Worm (Caenorhabditis elegans): ENCODE results near the gene ceh-24.
A peak's percentile ranks its signal among the peaks of the same experiment; 100 is the strongest.

The ceh-24 gene

ce11 chrV:13771209-13771608 lies 41.8 kb upstream of the ceh-24 start, which contains the start of gene F20G2.5:
F20G2.5 (plus strand) TSS chrV:13771509.
- TF ChIP-seq dmd-4 (tag; optimal IDR thresholded peaks at IDR 0.05) (no peak), F13H6.1 (tag; optimal IDR thresholded peaks at IDR 0.05) (no peak), fos-1 (tag; optimal IDR thresholded peaks at IDR 0.05) (peak; percentile 74)

DNA sequence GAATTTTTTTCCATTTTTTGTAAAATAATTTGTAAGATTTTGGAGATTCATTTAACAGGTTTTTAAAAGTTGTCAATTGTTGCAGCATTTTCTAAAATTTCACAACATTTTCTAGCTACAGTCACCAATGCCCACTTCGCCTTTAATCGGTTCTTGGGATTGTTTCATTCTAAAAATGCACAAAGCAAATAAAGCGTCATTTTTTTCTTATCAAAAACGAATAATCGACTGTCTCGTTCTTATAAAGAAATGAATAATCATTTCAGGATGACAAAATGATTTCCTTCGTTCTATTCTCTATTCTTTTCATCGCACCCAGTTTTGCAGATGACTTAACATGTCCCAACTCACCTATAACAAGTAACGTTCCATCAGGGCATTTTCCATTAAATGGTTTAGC lies 37.5 kb upstream of the ceh-24 start, which contains the start of gene F53C11.1:
F53C11.1 (plus strand) TSS at position 268 of the 400 bp plus-strand sequence.
- TF ChIP-seq ztf-4 (tag; optimal IDR thresholded peaks at IDR 0.05) = no peak
- peak; percentile 83 for TF ChIP-seq fos-1 (tag; optimal IDR thresholded peaks at IDR 0.05)

DNA sequence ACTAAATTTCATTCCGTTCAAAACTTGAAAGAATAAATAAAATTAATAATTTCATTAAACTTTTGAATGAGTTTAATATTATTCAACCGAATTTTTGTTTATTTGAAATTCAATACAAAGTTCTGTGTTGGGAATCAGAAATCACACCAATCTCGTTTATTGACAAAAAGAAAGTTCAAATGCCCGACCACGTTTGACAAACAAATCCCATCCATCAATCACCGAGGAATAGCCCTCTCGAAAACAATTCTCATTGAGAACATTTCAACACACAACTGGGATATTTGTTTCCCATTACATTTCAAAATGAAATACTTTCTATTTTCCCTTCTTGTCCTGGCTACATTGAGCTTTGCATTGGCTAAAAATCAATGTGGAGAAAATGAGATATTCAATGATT lies 35.2 kb upstream of the ceh-24 start, which contains the start of gene F53C11.9:
F53C11.9 (plus strand) TSS at position 159 of the 400 bp plus-strand sequence.
- no peak for TF ChIP-seq nhr-10 (tag; optimal IDR thresholded peaks at IDR 0.05)
- TF ChIP-seq unc-39 (tag; optimal IDR thresholded peaks at IDR 0.05) = no peak
- no peak for TF ChIP-seq nhr-21 (tag; optimal IDR thresholded peaks at IDR 0.05)
- no peak for TF ChIP-seq sem-4 (tag; optimal IDR thresholded peaks at IDR 0.05)
- TF ChIP-seq Y55F3AM.14 (GFP tag; optimal IDR thresholded peaks at IDR 0.05) = no peak
- no peak for TF ChIP-seq nhr-129 (tag; optimal IDR thresholded peaks at IDR 0.05)
- no peak for TF ChIP-seq nhr-12 (tag; optimal IDR thresholded peaks at IDR 0.05)
- no peak for TF ChIP-seq nhr-11 (tag; optimal IDR thresholded peaks at IDR 0.05)
- no peak for TF ChIP-seq lin-39 (tag; optimal IDR thresholded peaks at IDR 0.05)
- TF ChIP-seq alr-1 (tag; optimal IDR thresholded peaks at IDR 0.05) = no peak
- no peak for TF ChIP-seq peb-1 (tag; optimal IDR thresholded peaks at IDR 0.05)
- TF ChIP-seq ceh-16 (tag; optimal IDR thresholded peaks at IDR 0.05) = no peak
- no peak for TF ChIP-seq ceh-82 (tag; optimal IDR thresholded peaks at IDR 0.05)
- no peak for TF ChIP-seq snpc-4 (tag; optimal IDR thresholded peaks at IDR 0.05)
- no peak for TF ChIP-seq unc-55 (GFP tag; optimal IDR thresholded peaks at IDR 0.05)
- TF ChIP-seq skn-1 (tag; optimal IDR thresholded peaks at IDR 0.05) = no peak
- TF ChIP-seq sma-9 (GFP tag; optimal IDR thresholded peaks at IDR 0.05) = no peak
- no peak for TF ChIP-seq sma-9 (tag; optimal IDR thresholded peaks at IDR 0.05)
- no peak for TF ChIP-seq mbf-1 (tag; optimal IDR thresholded peaks at IDR 0.05)
- TF ChIP-seq gmeb-1 (tag; optimal IDR thresholded peaks at IDR 0.05) = no peak

ce11 chrV:13780902-13781301 lies 32.1 kb upstream of the ceh-24 start:
- no peak for TF ChIP-seq nhr-11 (tag; optimal IDR thresholded peaks at IDR 0.05)
- no peak for TF ChIP-seq unc-55 (GFP tag; optimal IDR thresholded peaks at IDR 0.05)
- TF ChIP-seq sem-4 (tag; optimal IDR thresholded peaks at IDR 0.05) = no peak
- TF ChIP-seq mbf-1 (tag; optimal IDR thresholded peaks at IDR 0.05) = no peak
- no peak for TF ChIP-seq dmd-4 (tag; optimal IDR thresholded peaks at IDR 0.05)
- no peak for TF ChIP-seq nhr-237 (tag; optimal IDR thresholded peaks at IDR 0.05)
- no peak for TF ChIP-seq ZK546.5 (tag; optimal IDR thresholded peaks at IDR 0.05)
- TF ChIP-seq Y55F3AM.14 (GFP tag; optimal IDR thresholded peaks at IDR 0.05) = no peak
- TF ChIP-seq C34F6.9 (tag; optimal IDR thresholded peaks at IDR 0.05) = no peak
- TF ChIP-seq ztf-1 (GFP tag; conservative IDR thresholded peaks at IDR 0.05) = no peak
- TF ChIP-seq skn-1 (tag; optimal IDR thresholded peaks at IDR 0.05) = no peak
- TF ChIP-seq nhr-21 (tag; optimal IDR thresholded peaks at IDR 0.05) = no peak

- TF ChIP-seq unc-55 (GFP tag; optimal IDR thresholded peaks at IDR 0.05) (no peak), sma-9 (GFP tag; optimal IDR thresholded peaks at IDR 0.05) (peak; percentile 34), sma-9 (tag; optimal IDR thresholded peaks at IDR 0.05) (no peak), nhr-129 (tag; optimal IDR thresholded peaks at IDR 0.05) (peak; percentile 4), zag-1 (tag; optimal IDR thresholded peaks at IDR 0.05) (no peak), fos-1 (tag; optimal IDR thresholded peaks at IDR 0.05) (peak; percentile 26), nhr-21 (tag; optimal IDR thresholded peaks at IDR 0.05) (no peak)
Measured at ce11 chrV:13782190-13782589, 30.8 kb upstream of the ceh-24 start, which contains the start of gene decr-1.1. decr-1.1 (plus strand) TSS chrV:13782399.

DNA sequence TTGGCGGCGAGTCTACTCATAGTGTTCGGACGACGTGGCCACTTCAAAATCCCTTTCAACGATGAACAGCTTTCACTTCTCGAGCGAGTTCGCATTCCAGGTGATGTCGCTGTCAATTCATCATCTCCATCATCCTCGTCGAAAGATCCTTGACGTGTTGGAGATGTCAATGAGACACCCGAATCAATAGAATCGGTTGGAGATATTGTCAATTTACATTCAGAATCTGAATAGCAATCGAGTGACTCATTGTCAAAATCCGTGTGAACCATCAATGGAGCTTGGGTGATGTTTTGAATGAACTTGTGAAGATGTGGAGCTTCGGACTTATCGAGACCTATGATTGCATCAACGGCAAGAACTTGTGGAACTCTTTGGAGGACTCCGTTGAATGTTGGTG lies 27.3 kb upstream of the ceh-24 start:
- no peak for TF ChIP-seq unc-39 (tag; optimal IDR thresholded peaks at IDR 0.05)
- TF ChIP-seq ztf-4 (tag; optimal IDR thresholded peaks at IDR 0.05) = no peak
- TF ChIP-seq nhr-237 (tag; optimal IDR thresholded peaks at IDR 0.05) = no peak
- no peak for TF ChIP-seq fos-1 (tag; optimal IDR thresholded peaks at IDR 0.05)
- TF ChIP-seq lsy-2 (tag; optimal IDR thresholded peaks at IDR 0.05) = no peak
- TF ChIP-seq mdl-1 (tag; optimal IDR thresholded peaks at IDR 0.05) = no peak
- no peak for TF ChIP-seq nhr-23 (tag; optimal IDR thresholded peaks at IDR 0.05)
- TF ChIP-seq C34F6.9 (tag; optimal IDR thresholded peaks at IDR 0.05) = no peak
- no peak for TF ChIP-seq mbf-1 (tag; optimal IDR thresholded peaks at IDR 0.05)
- no peak for TF ChIP-seq nhr-77 (tag; optimal IDR thresholded peaks at IDR 0.05)
- no peak for TF ChIP-seq lin-39 (tag; optimal IDR thresholded peaks at IDR 0.05)
